Worm (Caenorhabditis elegans): ENCODE measurements around the gene C39D10.7.

C39D10.7 gene

DNA sequence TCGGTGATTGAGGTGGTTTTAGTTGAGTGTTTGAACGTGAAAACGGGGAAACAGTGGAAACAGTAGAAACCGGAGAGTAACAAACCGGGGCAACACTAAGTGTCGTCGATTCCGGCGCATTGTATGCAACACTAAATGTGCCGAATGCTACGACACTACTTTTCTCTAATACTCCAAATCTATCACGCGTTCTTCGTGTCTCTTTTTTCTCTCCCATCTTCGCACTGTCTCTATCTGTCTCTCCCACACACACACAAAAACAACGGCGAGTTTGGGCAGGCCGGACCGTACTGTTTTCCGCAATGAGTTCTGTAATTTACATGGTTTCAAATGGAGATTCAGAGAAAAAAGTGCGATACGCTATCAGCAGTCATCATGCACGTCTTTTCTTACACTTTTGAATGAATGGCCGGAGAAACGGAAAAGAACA, 48.3 kb upstream of the C39D10.7 start (continued):
- TF ChIP-seq spr-1 (tag; optimal IDR thresholded peaks at IDR 0.05), result peak; percentile 41
- no peak for TF ChIP-seq zag-1 (tag; optimal IDR thresholded peaks at IDR 0.05)
- TF ChIP-seq ceh-20 (GFP tag; IDR thresholded peaks at IDR 0.05), result peak; percentile 35; the same call in 1 of the 2 replicates
- no peak for TF ChIP-seq fos-1 (tag; optimal IDR thresholded peaks at IDR 0.05)
- TF ChIP-seq dmd-6 (GFP tag; IDR thresholded peaks at IDR 0.05), result peak; percentile 96
- no peak for TF ChIP-seq R02D3.7 (tag; optimal IDR thresholded peaks at IDR 0.05)
- peak; percentile 84 for TF ChIP-seq hlh-30 (tag; optimal IDR thresholded peaks at IDR 0.05; ENCODE audit: insufficient read depth)
- TF ChIP-seq nhr-25 (tag; optimal IDR thresholded peaks at IDR 0.05; ENCODE audit: borderline replicate concordance, insufficient read depth), result peak; percentile 46
- no peak for TF ChIP-seq fkh-10 (GFP tag; optimal IDR thresholded peaks at IDR 0.05)
- peak; percentile 63; the same call in 1 of the 2 replicates for TF ChIP-seq pha-4 (GFP tag; IDR thresholded peaks at IDR 0.05)
- no peak for TF ChIP-seq pha-4 (tag; optimal IDR thresholded peaks at IDR 0.05)
- TF ChIP-seq jun-1 (tag; optimal IDR thresholded peaks at IDR 0.05), result peak; percentile 65
- no peak for TF ChIP-seq lin-13 (GFP tag; optimal IDR thresholded peaks at IDR 0.05)
- TF ChIP-seq lsy-2 (tag; optimal IDR thresholded peaks at IDR 0.05), result peak; percentile 39 to 58
- peak; percentile 82 for TF ChIP-seq mxl-3 (GFP tag; optimal IDR thresholded peaks at IDR 0.05)
- peak; percentile 100 for TF ChIP-seq pqm-1 (tag; optimal IDR thresholded peaks at IDR 0.05)
- peak; percentile 5 for TF ChIP-seq cey-2 (tag; optimal IDR thresholded peaks at IDR 0.05; ENCODE audit: borderline replicate concordance, insufficient read depth)
- TF ChIP-seq unc-130 (GFP tag; optimal IDR thresholded peaks at IDR 0.05), result no peak
- no peak for TF ChIP-seq dpl-1 (GFP tag; optimal IDR thresholded peaks at IDR 0.05)
- TF ChIP-seq nhr-11 (tag; optimal IDR thresholded peaks at IDR 0.05), result no peak
- TF ChIP-seq F26F4.8 (GFP tag; conservative IDR thresholded peaks at IDR 0.05), result no peak
- TF ChIP-seq ceh-28 (tag; optimal IDR thresholded peaks at IDR 0.05), result no peak
- TF ChIP-seq egl-43 (GFP tag; IDR thresholded peaks at IDR 0.05), result no peak
- TF ChIP-seq madf-9 (GFP tag; conservative IDR thresholded peaks at IDR 0.05), result no peak
- TF ChIP-seq nhr-42 (GFP tag; IDR thresholded peaks at IDR 0.05), result peak; percentile 72; the same call in 1 of the 2 replicates
- TF ChIP-seq hlh-11 (tag; optimal IDR thresholded peaks at IDR 0.05), result peak; percentile 98
- TF ChIP-seq unc-62 (GFP tag; optimal IDR thresholded peaks at IDR 0.05 in 1 of 2), result peak in 1 of 2 experiments; percentile 71
- TF ChIP-seq unc-62 (tag; optimal IDR thresholded peaks at IDR 0.05), result no peak
- TF ChIP-seq nhr-41 (GFP tag; IDR thresholded peaks at IDR 0.05), result no peak
- TF ChIP-seq Y5F2A.4 (GFP tag; optimal IDR thresholded peaks at IDR 0.05), result no peak
- TF ChIP-seq madf-5 (GFP tag; IDR thresholded peaks at IDR 0.05), result no peak
- no peak for TF ChIP-seq vab-7 (GFP tag; IDR thresholded peaks at IDR 0.05)
- peak in 1 of 2 experiments; percentile 76 for TF ChIP-seq hif-1 (tag; optimal IDR thresholded peaks at IDR 0.05)
- no peak for TF ChIP-seq ztf-11 (tag; optimal IDR thresholded peaks at IDR 0.05)
- TF ChIP-seq daf-19 (GFP tag; conservative IDR thresholded peaks at IDR 0.05), result no peak
- TF ChIP-seq T26A8.4 (GFP tag; IDR thresholded peaks at IDR 0.05), result no peak
- no peak for TF ChIP-seq spr-3 (GFP tag; optimal IDR thresholded peaks at IDR 0.05)
- no peak for TF ChIP-seq D1046.2 (GFP tag; IDR thresholded peaks at IDR 0.05)
- no peak for TF ChIP-seq set-16 (GFP tag; IDR thresholded peaks at IDR 0.05)
- no peak for TF ChIP-seq lin-29 (GFP tag; IDR thresholded peaks at IDR 0.05)
- TF ChIP-seq duxl-1 (tag; optimal IDR thresholded peaks at IDR 0.05; ENCODE audit: poor library complexity), result no peak
- TF ChIP-seq arid-1 (GFP tag; conservative IDR thresholded peaks at IDR 0.05), result no peak
- TF ChIP-seq nhr-6 (tag; optimal IDR thresholded peaks at IDR 0.05), result peak; percentile 68
- TF ChIP-seq daf-8 (GFP tag; IDR thresholded peaks at IDR 0.05), result no peak
- no peak for TF ChIP-seq zfp-2 (tag; optimal IDR thresholded peaks at IDR 0.05)
- TF ChIP-seq mep-1 (tag; optimal IDR thresholded peaks at IDR 0.05), result peak; percentile 69
- no peak for TF ChIP-seq sdz-12 (GFP tag; optimal IDR thresholded peaks at IDR 0.05)
- no peak for TF ChIP-seq ceh-32 (tag; optimal IDR thresholded peaks at IDR 0.05; ENCODE audit: poor library complexity)
- no peak for TF ChIP-seq Y105C5A.15 (GFP tag; IDR thresholded peaks at IDR 0.05)
- peak; percentile 78 for TF ChIP-seq tra-1 (GFP tag; IDR thresholded peaks at IDR 0.05)
- TF ChIP-seq ctbp-1 (GFP tag; IDR thresholded peaks at IDR 0.05), result no peak
